Worm (Caenorhabditis elegans) whole organism, young adult: ENCODE measurements around the gene C13G3.12.

Experiments
- C06A6.2 ChIP-seq: fragments of 200-800 bp; sonication (Bioruptor generic); conservative IDR thresholded peaks from 2 replicates; pipeline ENCODE4 v1.3.6; 2022; ENCODE audit warnings: missing genetic modification characterization, missing compliant biosample characterization
- F22D6.2 ChIP-seq: sonication (generic microtip); optimal IDR thresholded peaks from 2 replicates; lab custom pipeline; 2016; ENCODE audit warnings: mild to moderate bottlenecking, missing genetic modification characterization, missing compliant biosample characterization
- Y56A3A.18 ChIP-seq: fragments of 200-800 bp; sonication (Bioruptor generic); IDR thresholded peaks from 2 replicates; pipeline ENCODE4 v1.3.6; 2022; ENCODE audit warnings: missing genetic modification reagents, missing genetic modification characterization, missing compliant biosample characterization
- atf-7 ChIP-seq: sonication (generic microtip); optimal IDR thresholded peaks from 2 replicates; lab custom pipeline; 2017; ENCODE audit warnings: mild to moderate bottlenecking, missing genetic modification characterization, missing compliant biosample characterization
- bed-1 ChIP-seq: fragments of 200-800 bp; sonication (Bioruptor generic); IDR thresholded peaks from 2 replicates; pipeline ENCODE4 v1.3.6; 2022; ENCODE audit warnings: missing genetic modification reagents, missing genetic modification characterization, missing compliant biosample characterization
- cebp-1 ChIP-seq, 2 experiments: fragments of 200-800 bp in 1 of 2; sonication (Bioruptor generic) in 1 of 2; sonication (generic microtip) in 1 of 2; IDR thresholded peaks in 1 of 2; optimal IDR thresholded peaks in 1 of 2; 2 replicates each; pipeline versions ENCODE4 v1.3.6 to Lab custom; 2017 to 2022; ENCODE audit warnings: missing compliant biosample characterization in 2 of 2, missing genetic modification characterization in 2 of 2, mild to moderate bottlenecking in 1 of 2, missing genetic modification reagents in 1 of 2, moderate library complexity in 1 of 2
- dox-1 ChIP-seq: fragments of 200-800 bp; sonication (Bioruptor generic); IDR thresholded peaks from 2 replicates; pipeline ENCODE4 v1.3.6; 2022; ENCODE audit warnings: missing genetic modification reagents, missing genetic modification characterization, missing compliant biosample characterization
- dpff-1 ChIP-seq: sonication (generic microtip); optimal IDR thresholded peaks from 2 replicates; lab custom pipeline; 2017; ENCODE audit warnings: mild to moderate bottlenecking, missing genetic modification characterization, missing compliant biosample characterization
- egrh-3 ChIP-seq: fragments of 200-800 bp; sonication (Bioruptor generic); IDR thresholded peaks from 2 replicates; pipeline ENCODE4 v1.3.6; 2022; ENCODE audit warnings: missing genetic modification reagents, missing genetic modification characterization, missing compliant biosample characterization
- ets-4 ChIP-seq: fragments of 200-800 bp; sonication (Bioruptor generic); optimal IDR thresholded peaks from 2 replicates; lab custom pipeline; 2018; ENCODE audit warnings: mild to moderate bottlenecking, missing genetic modification characterization, missing compliant biosample characterization
- him-1 ChIP-seq: sonication (generic microtip); optimal IDR thresholded peaks from 2 replicates; lab custom pipeline; 2016; ENCODE audit warnings: missing genotype, missing genetic modification reagents, missing genetic modification characterization, missing compliant biosample characterization
- hlh-12 ChIP-seq: sonication (generic microtip); optimal IDR thresholded peaks from 2 replicates; lab custom pipeline; 2016; ENCODE audit warnings: missing genetic modification characterization, missing compliant biosample characterization
- hmg-1.2 ChIP-seq: fragments of 200-800 bp; sonication (Bioruptor generic); IDR thresholded peaks from 2 replicates; pipeline ENCODE4 v1.3.6; 2022; ENCODE audit warnings: missing genetic modification reagents, missing genetic modification characterization, missing compliant biosample characterization
- hsf-1 ChIP-seq: fragments of 200-800 bp; sonication (Bioruptor generic); IDR thresholded peaks from 2 replicates; pipeline ENCODE4 v1.3.6; 2022; ENCODE audit warnings: missing genetic modification reagents, missing genetic modification characterization, missing compliant biosample characterization
- lag-1 ChIP-seq: fragments of 200-800 bp; sonication (Bioruptor generic); IDR thresholded peaks from 2 replicates; pipeline ENCODE4 v1.3.6; 2022; ENCODE audit warnings: missing genetic modification reagents, missing genetic modification characterization, missing compliant biosample characterization
- let-607 ChIP-seq, 2 experiments: fragments of 200-800 bp in 1 of 2; sonication (Bioruptor generic) in 1 of 2; sonication (generic microtip) in 1 of 2; optimal IDR thresholded peaks; 2 replicates each; lab custom pipeline; 2016 to 2018; ENCODE audit warnings: mild to moderate bottlenecking in 2 of 2, missing compliant biosample characterization in 2 of 2, missing genetic modification characterization in 2 of 2, moderate library complexity in 2 of 2, missing genotype in 1 of 2
- lin-26 ChIP-seq: fragments of 200-800 bp; sonication (Bioruptor generic); IDR thresholded peaks from 2 replicates; pipeline ENCODE4 v1.3.6; 2022; ENCODE audit warnings: missing genetic modification reagents, missing genetic modification characterization, missing compliant biosample characterization
- lin-35 ChIP-seq, 3 experiments: fragments of 150-350 bp in 2 of 3; sonication (generic microtip) in 1 of 3; optimal IDR thresholded peaks; 2 replicates each; lab custom pipeline; 2014 to 2018; ENCODE audit warnings: missing biosample characterization in 3 of 3, missing genetic modification characterization in 3 of 3, missing genetic modification reagents in 3 of 3
- lin-40 ChIP-seq: sonication (generic microtip); optimal IDR thresholded peaks from 2 replicates; lab custom pipeline; 2016; ENCODE audit warnings: missing genetic modification characterization, mild to moderate bottlenecking, missing compliant biosample characterization, missing genotype, missing genetic modification reagents
- lin-54 ChIP-seq: fragments of 200-800 bp; sonication (Bioruptor generic); optimal IDR thresholded peaks from 2 replicates; lab custom pipeline; 2018; ENCODE audit warnings: mild to moderate bottlenecking, missing genetic modification characterization, missing compliant biosample characterization
- lir-1 ChIP-seq: fragments of 200-800 bp; sonication (Bioruptor generic); conservative IDR thresholded peaks from 2 replicates; pipeline ENCODE4 v1.3.6; 2022; ENCODE audit warnings: missing genetic modification reagents, missing genetic modification characterization, missing compliant biosample characterization
- lsl-1 ChIP-seq: fragments of 200-800 bp; sonication (Bioruptor generic); optimal IDR thresholded peaks from 2 replicates; lab custom pipeline; 2018; ENCODE audit warnings: mild to moderate bottlenecking, missing genetic modification characterization, moderate library complexity, missing compliant biosample characterization
- madf-10 ChIP-seq: sonication (generic microtip); optimal IDR thresholded peaks from 2 replicates; lab custom pipeline; 2016; ENCODE audit warnings: mild to moderate bottlenecking, missing genetic modification characterization, missing compliant biosample characterization
- madf-8 ChIP-seq: fragments of 200-800 bp; sonication (Bioruptor generic); conservative IDR thresholded peaks from 2 replicates; pipeline ENCODE4 v1.3.6; 2022; ENCODE audit warnings: missing genetic modification reagents, missing genetic modification characterization, missing compliant biosample characterization
- mcd-1 ChIP-seq: fragments of 200-800 bp; sonication (Bioruptor generic); IDR thresholded peaks from 2 replicates; pipeline ENCODE4 v1.3.6; 2022; ENCODE audit warnings: missing genetic modification reagents, missing genetic modification characterization, missing compliant biosample characterization
- nhr-120 ChIP-seq: fragments of 200-800 bp; sonication (Bioruptor generic); IDR thresholded peaks from 2 replicates; pipeline ENCODE4 v1.3.6; 2022; ENCODE audit warnings: missing genetic modification characterization, missing compliant biosample characterization
- nhr-80 ChIP-seq: sonication (generic microtip); optimal IDR thresholded peaks from 2 replicates; lab custom pipeline; 2016; ENCODE audit warnings: missing genetic modification characterization, missing compliant biosample characterization
- nhr-90 ChIP-seq: sonication (generic microtip); optimal IDR thresholded peaks from 2 replicates; lab custom pipeline; 2016; ENCODE audit warnings: missing genotype, mild to moderate bottlenecking, missing genetic modification characterization, missing compliant biosample characterization
- pbrm-1 ChIP-seq: fragments of 200-800 bp; sonication (Bioruptor generic); IDR thresholded peaks from 2 replicates; pipeline ENCODE4 v1.3.6; 2022; ENCODE audit warnings: missing genetic modification reagents, missing genetic modification characterization, missing compliant biosample characterization
- rec-8 ChIP-seq, 2 experiments: sonication (generic microtip); optimal IDR thresholded peaks; 2 replicates each; lab custom pipeline; 2016; ENCODE audit warnings: mild to moderate bottlenecking in 2 of 2, missing genetic modification characterization in 2 of 2, missing genetic modification reagents in 2 of 2, missing genotype in 2 of 2, missing biosample characterization in 1 of 2, missing compliant biosample characterization in 1 of 2, moderate library complexity in 1 of 2
- rpc-1 ChIP-seq, 2 experiments: fragments of 150-350 bp in 1 of 2; sonication (generic microtip) in 1 of 2; optimal IDR thresholded peaks; 2 replicates each; lab custom pipeline; 2014 to 2018; ENCODE audit warnings: missing biosample characterization in 1 of 2, missing genetic modification characterization in 1 of 2, missing genetic modification reagents in 1 of 2, missing genotype in 1 of 2
- snpc-1.1 ChIP-seq: sonication (generic microtip); optimal IDR thresholded peaks from 2 replicates; lab custom pipeline; 2017; ENCODE audit warnings: missing genetic modification characterization, mild to moderate bottlenecking, missing compliant biosample characterization, antibody characterized with exemption, moderate library complexity, missing genotype, missing genetic modification reagents; ENCODE audit not compliant: insufficient read depth
- snpc-4 ChIP-seq, 5 experiments: fragments of 150-350 bp in 1 of 5; sonication (generic microtip) in 4 of 5; optimal IDR thresholded peaks; 2 replicates each; lab custom pipeline; 2014 to 2018; ENCODE audit warnings: missing genetic modification characterization in 5 of 5, missing biosample characterization in 3 of 5, antibody characterized with exemption in 2 of 5, mild to moderate bottlenecking in 2 of 5, missing compliant biosample characterization in 2 of 5, missing genotype in 2 of 5, moderate library complexity in 2 of 5, missing genetic modification reagents in 1 of 5
- somi-1 ChIP-seq: fragments of 200-800 bp; sonication (Bioruptor generic); optimal IDR thresholded peaks from 2 replicates; lab custom pipeline; 2018; ENCODE audit warnings: mild to moderate bottlenecking, missing genetic modification characterization, missing compliant biosample characterization
- sptf-2 ChIP-seq: fragments of 200-800 bp; sonication (Bioruptor generic); optimal IDR thresholded peaks from 2 replicates; lab custom pipeline; 2018; ENCODE audit warnings: mild to moderate bottlenecking, missing genetic modification characterization, missing compliant biosample characterization
- tbp1 ChIP-seq: fragments of 200-800 bp; sonication (Bioruptor generic); optimal IDR thresholded peaks from 2 replicates; lab custom pipeline; 2018; ENCODE audit warnings: mild to moderate bottlenecking, missing genetic modification characterization, missing compliant biosample characterization
- unc-130 ChIP-seq: sonication (generic microtip); optimal IDR thresholded peaks from 2 replicates; lab custom pipeline; 2016; ENCODE audit warnings: missing genetic modification reagents, missing genetic modification characterization, missing compliant biosample characterization
- unc-62 ChIP-seq: fragments of 150-350 bp; optimal IDR thresholded peaks from 2 replicates; lab custom pipeline; 2014; ENCODE audit warnings: missing biosample characterization, missing genetic modification reagents, missing genetic modification characterization
- zfh-2 ChIP-seq: fragments of 200-800 bp; sonication (Bioruptor generic); conservative IDR thresholded peaks from 2 replicates; pipeline ENCODE4 v1.3.6; 2022; ENCODE audit warnings: missing genetic modification reagents, missing genetic modification characterization, missing compliant biosample characterization
- ztf-22 ChIP-seq: fragments of 200-800 bp; sonication (Bioruptor generic); optimal IDR thresholded peaks from 2 replicates; lab custom pipeline; 2018; ENCODE audit warnings: mild to moderate bottlenecking, missing genetic modification characterization, moderate library complexity, missing compliant biosample characterization
- ztf-25 ChIP-seq: fragments of 200-800 bp; sonication (Bioruptor generic); IDR thresholded peaks from 2 replicates; pipeline ENCODE4 v1.3.6; 2022; ENCODE audit warnings: missing genetic modification reagents, missing genetic modification characterization, missing compliant biosample characterization

The C13G3.12 gene

ce11 chrV:11012419-11012818 is 10.3 kb downstream of the C13G3.12 start, which contains the start of gene C13G3.1:
Gene C13G3.1 (minus strand): TSS chrV:11012465.
- peak; percentile 62 for TF ChIP-seq hmg-1.2 (GFP tag; lab: Robert Waterston, UW)
- no peak for TF ChIP-seq unc-130 (GFP tag; lab: Kevin White, UChicago)
- no peak for TF ChIP-seq C06A6.2 (GFP tag; lab: Robert Waterston, UW)
- TF ChIP-seq dpff-1 (tag; lab: Kevin White, UChicago) = no peak

ce11 chrV:11011807-11012206 is 10.9 kb downstream of the C13G3.12 start:
- TF ChIP-seq hlh-12 (tag; lab: Kevin White, UChicago) (no peak), rec-8 (tag; optimal IDR thresholded peaks at IDR 0.05; lab: Kevin White, UChicago) (no peak), nhr-120 (GFP tag; lab: Robert Waterston, UW) (no peak), rpc-1 (optimal IDR thresholded peaks at IDR 0.05; lab: Kevin White, UChicago) (no peak), rpc-1 (tag; optimal IDR thresholded peaks at IDR 0.05; lab: Kevin White, UChicago) (no peak), him-1 (tag; lab: Kevin White, UChicago) (no peak), lin-54 (GFP tag; lab: Kevin White, UChicago) (no peak), sptf-2 (GFP tag; lab: Kevin White, UChicago) (no peak), lir-1 (GFP tag; lab: Robert Waterston, UW) (no peak), mcd-1 (GFP tag; lab: Robert Waterston, UW) (no peak), F22D6.2 (no peak), nhr-90 (tag; lab: Kevin White, UChicago) (no peak), unc-62 (GFP tag; lab: Kevin White, UChicago) (no peak), bed-1 (GFP tag; lab: Robert Waterston, UW) (no peak), ztf-25 (no peak), lin-26 (GFP tag; lab: Robert Waterston, UW) (0 out of 2 replicates have a peak, but pooled peaks have one; percentile 30), lag-1 (no peak), nhr-80 (peak; percentile 13)

- TF ChIP-seq madf-8 (no peak), Y56A3A.18 (no peak), egrh-3 (GFP tag; lab: Robert Waterston, UW) (no peak), snpc-4 (GFP tag; optimal IDR thresholded peaks at IDR 0.05; lab: Kevin White, UChicago) (no peak), snpc-4 (tag; optimal IDR thresholded peaks at IDR 0.05; lab: Kevin White, UChicago) (no peak), lin-35 (GFP tag; optimal IDR thresholded peaks at IDR 0.05; lab: Kevin White, UChicago) (no peak), cebp-1 (GFP tag; IDR thresholded peaks at IDR 0.05; lab: Robert Waterston, UW) (no peak), cebp-1 (tag; optimal IDR thresholded peaks at IDR 0.05; lab: Kevin White, UChicago) (no peak), hsf-1 (GFP tag; lab: Robert Waterston, UW) (no peak), lsl-1 (GFP tag; lab: Kevin White, UChicago) (no peak), nhr-120 (GFP tag; lab: Robert Waterston, UW) (no peak)
These were observed 11.9 kb downstream of the C13G3.12 start for ce11 chrV:11010768-11011167.

- TF ChIP-seq unc-62 (GFP tag; lab: Kevin White, UChicago) (peak; percentile 35), pbrm-1 (GFP tag; lab: Robert Waterston, UW) (0 out of 2 replicates have a peak, but pooled peaks have one; percentile 7), let-607 (tag; optimal IDR thresholded peaks at IDR 0.05; lab: Kevin White, UChicago) (peak in 1 of 2 experiments; percentile 74), F22D6.2 (peak; percentile 8), ets-4 (GFP tag; lab: Kevin White, UChicago) (peak; percentile 73), cebp-1 (GFP tag; IDR thresholded peaks at IDR 0.05; lab: Robert Waterston, UW) (no peak), cebp-1 (tag; optimal IDR thresholded peaks at IDR 0.05; lab: Kevin White, UChicago) (peak; percentile 22), hlh-12 (tag; lab: Kevin White, UChicago) (no peak), nhr-90 (tag; lab: Kevin White, UChicago) (peak; percentile 62), madf-10 (tag; lab: Kevin White, UChicago) (peak; percentile 13), snpc-1.1 (no peak), dox-1 (GFP tag; lab: Robert Waterston, UW) (peak; percentile 60), tbp1 (GFP tag; lab: Kevin White, UChicago) (peak; percentile 2), lin-40 (tag; lab: Kevin White, UChicago) (peak; percentile 4), atf-7 (tag; lab: Kevin White, UChicago) (peak; percentile 69), ztf-22 (GFP tag; lab: Kevin White, UChicago) (peak; percentile 89), zfh-2 (no peak), somi-1 (GFP tag; lab: Kevin White, UChicago) (no peak), nhr-80 (peak; percentile 99)
These were observed 13.6 kb downstream of the C13G3.12 start for ce11 chrV:11009124-11009524.
